Worm (Caenorhabditis elegans): ENCODE results near the gene ZK1240.11.
"Not testable (repeated sequence)": the region's sequence is repeated elsewhere in the genome, so short reads cannot be mapped to it uniquely, and the experiment has no call there.

The ZK1240.11 gene

DNA sequence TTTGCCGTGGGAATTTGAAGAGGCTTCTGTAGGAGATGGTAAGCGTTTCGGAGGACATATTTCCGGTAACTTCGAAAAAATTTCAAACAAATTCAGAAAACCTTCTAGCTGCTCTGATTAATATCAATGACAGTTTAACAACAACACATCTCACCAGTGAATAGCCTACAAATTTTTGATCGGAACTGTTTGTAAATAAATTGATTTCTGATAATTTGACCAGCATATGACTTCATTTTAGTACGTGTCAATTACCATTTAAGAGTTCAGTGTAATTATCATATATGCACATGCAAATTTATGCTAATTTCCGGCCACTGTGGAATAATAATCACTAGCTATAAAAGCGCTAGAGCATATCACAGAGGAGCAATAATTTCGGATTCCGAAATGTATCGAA lies at the start of gene ZK1240.11:
Gene ZK1240.11 (plus strand): TSS at position 301 of the 400 bp plus-strand sequence.
- TF ChIP-seq him-1 (tag; optimal IDR thresholded peaks at IDR 0.05) (no peak), dao-5 (tag; optimal IDR thresholded peaks at IDR 0.05) (no peak), W03F9.2 (tag; optimal IDR thresholded peaks at IDR 0.05) (no peak)

DNA sequence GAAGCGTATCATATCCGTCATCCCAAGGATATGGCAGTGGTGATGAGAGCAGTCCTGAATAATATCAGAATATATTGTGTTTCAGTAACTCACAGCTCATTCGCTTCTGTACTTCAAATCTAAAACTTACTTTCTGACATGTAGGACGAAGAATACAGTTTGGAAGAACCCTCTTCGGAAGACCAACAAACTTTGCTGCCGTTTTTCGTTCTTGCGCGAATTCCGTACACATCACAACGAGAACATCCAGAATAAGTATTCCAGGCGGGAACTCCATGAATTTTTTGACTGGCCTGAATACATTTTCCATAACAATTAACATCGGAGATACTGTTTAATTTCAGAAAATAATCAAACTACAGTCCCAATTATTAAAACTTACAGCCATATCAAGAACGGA lies 47.6 kb upstream of the ZK1240.11 start, which contains the start of gene K09F6.15:
Gene K09F6.15 (minus strand): TSS at position 101 of the 400 bp plus-strand sequence.
- TF ChIP-seq him-1 (tag; optimal IDR thresholded peaks at IDR 0.05) (no peak), W03F9.2 (tag; optimal IDR thresholded peaks at IDR 0.05) (no peak), dao-5 (tag; optimal IDR thresholded peaks at IDR 0.05) (no peak)

DNA sequence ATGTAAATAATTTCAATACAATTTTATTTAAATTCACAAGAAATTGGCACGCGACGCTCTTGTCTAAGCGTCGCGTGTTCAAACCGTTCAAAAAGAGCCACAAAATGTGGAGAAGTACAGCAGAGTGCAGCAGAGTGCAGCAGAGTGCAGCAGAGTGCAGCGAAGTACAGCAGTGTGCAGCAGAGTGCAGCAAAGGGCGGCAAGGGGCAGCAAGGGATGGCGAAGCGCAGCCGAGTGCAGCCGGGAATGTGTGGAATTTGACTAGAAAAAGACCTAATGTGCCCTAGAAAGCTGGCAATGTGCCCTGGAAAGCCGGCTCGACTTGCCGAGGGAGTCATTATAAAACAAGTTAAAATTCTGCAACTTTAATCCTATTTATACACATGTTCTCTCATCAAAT lies 45.8 kb upstream of the ZK1240.11 start, which contains the start of gene K09F6.6:
Gene K09F6.6 (minus strand): TSS at position 43 of the 400 bp plus-strand sequence.
- TF ChIP-seq W03F9.2 (tag; optimal IDR thresholded peaks at IDR 0.05) (no peak), him-1 (tag; optimal IDR thresholded peaks at IDR 0.05) (no peak), dao-5 (tag; optimal IDR thresholded peaks at IDR 0.05) (no peak)

DNA sequence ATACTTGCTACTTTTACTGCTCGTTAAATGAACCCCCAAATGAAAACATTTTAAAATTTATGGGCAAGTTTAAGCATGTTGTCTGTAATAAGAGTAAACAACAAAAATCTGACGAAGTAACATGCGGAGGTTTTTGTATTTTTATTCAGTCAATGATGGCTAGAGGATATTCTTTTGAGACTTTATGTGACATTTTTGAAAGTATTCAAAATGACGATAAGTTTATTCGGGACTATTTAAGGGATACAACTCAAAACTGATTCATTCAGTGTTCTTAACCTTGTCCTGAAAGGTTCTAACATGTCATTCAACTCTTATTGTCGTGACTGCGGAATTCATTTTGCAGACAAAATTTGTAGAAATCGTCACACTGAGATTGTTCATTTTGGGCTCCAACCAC lies 45.2 kb upstream of the ZK1240.11 start, which contains the start of gene K09F6.11:
Gene K09F6.11 (plus strand): TSS at position 301 of the 400 bp plus-strand sequence.
- no peak for TF ChIP-seq him-1 (tag; optimal IDR thresholded peaks at IDR 0.05)
- TF ChIP-seq W03F9.2 (tag; optimal IDR thresholded peaks at IDR 0.05): no peak
- TF ChIP-seq dao-5 (tag; optimal IDR thresholded peaks at IDR 0.05): no peak

DNA sequence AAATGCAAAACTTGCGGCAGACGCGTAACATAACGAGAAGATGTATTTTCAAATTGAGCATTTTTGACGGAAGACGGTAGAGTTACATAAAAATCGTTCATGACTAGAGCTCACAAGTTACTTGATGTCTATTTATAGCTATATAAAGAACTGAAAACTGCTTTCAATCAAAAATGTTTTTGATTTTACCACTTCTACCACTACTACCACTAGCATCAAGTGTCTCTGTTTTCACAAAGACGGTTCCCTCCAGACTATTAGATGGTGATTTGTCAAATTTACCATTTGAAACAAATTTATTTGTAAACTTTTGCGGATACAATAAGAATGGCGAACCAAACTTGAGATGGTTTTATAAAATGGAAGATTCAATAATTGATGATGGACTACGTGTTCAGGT lies 42.5 kb upstream of the ZK1240.11 start, which contains the start of gene K09F6.9:
Gene K09F6.9 (minus strand): TSS at position 101 of the 400 bp plus-strand sequence.
- TF ChIP-seq W03F9.2, him-1, dao-5 (tag; optimal IDR thresholded peaks at IDR 0.05): not testable (repeated sequence)

DNA sequence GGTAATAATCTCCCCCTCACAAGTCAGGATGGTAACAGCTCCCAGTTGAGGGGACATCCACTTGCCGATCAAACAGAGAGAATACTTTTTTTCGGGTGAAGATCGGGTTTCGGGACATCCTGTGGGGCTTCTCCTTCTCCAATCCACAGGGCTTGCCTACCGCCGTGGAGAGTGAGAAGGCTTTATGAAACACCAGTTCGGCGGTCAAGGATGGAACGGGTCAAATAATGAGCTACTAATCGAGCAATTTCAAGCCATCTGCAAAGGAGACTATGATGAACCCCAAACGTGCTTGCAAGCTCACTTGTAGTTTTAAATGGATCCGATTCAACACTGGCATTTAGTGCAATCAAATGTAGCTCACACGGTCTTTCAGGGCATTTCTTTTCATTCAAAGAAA lies 40.4 kb upstream of the ZK1240.11 start:
- TF ChIP-seq him-1 (tag; optimal IDR thresholded peaks at IDR 0.05): no peak
- TF ChIP-seq W03F9.2 (tag; optimal IDR thresholded peaks at IDR 0.05): no peak
- no peak for TF ChIP-seq dao-5 (tag; optimal IDR thresholded peaks at IDR 0.05)

DNA sequence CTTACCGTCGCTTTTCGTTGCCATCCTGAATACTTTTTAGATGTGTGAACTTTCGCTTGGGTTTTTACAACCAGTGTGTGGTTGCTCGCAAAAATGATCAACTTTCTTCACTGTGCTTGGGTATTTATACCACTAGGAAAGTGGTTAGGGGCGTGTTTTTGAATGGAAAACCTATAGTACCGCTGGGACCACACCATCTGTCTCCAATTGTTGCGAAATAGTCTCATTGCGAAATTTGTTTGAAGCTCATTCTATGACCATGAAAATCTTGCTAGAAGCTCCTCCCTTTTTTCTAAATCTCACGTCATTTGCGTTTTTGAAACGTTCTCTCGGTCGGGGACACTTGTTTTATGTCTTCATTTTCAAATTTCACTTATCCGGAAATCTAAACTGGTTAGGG lies 36.3 kb upstream of the ZK1240.11 start, which contains the start of the genes K09F6.10 and K09F6.13:
Gene K09F6.10 (minus strand): TSS at position 86 of the 400 bp plus-strand sequence.
Gene K09F6.13 (plus strand): TSS at position 317 of the 400 bp plus-strand sequence.
- no peak for TF ChIP-seq W03F9.2 (tag; optimal IDR thresholded peaks at IDR 0.05)
- TF ChIP-seq him-1 (tag; optimal IDR thresholded peaks at IDR 0.05): no peak
- TF ChIP-seq dao-5 (tag; optimal IDR thresholded peaks at IDR 0.05): no peak

DNA sequence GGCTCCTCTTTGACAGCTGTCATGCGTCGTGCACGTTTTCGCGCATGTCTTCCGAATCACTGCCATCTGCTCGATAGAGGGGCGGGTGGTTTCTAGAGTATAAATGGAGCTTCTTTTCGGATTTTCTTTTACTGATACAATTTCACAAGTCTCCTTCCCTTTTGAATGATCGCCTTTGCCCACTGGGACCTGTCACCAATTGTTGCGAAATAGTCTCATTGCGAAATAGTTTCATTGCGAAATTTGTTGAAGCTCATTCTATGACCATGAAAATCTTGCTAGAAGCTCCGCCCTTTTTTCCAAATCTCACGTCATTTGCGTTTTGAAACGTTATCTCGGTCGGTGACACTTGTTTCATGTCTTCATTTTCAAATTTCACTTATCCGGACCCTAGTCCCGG lies 35.6 kb upstream of the ZK1240.11 start:
- TF ChIP-seq him-1 (tag; optimal IDR thresholded peaks at IDR 0.05): no peak
- TF ChIP-seq W03F9.2 (tag; optimal IDR thresholded peaks at IDR 0.05): no peak
- no peak for TF ChIP-seq dao-5 (tag; optimal IDR thresholded peaks at IDR 0.05)

DNA sequence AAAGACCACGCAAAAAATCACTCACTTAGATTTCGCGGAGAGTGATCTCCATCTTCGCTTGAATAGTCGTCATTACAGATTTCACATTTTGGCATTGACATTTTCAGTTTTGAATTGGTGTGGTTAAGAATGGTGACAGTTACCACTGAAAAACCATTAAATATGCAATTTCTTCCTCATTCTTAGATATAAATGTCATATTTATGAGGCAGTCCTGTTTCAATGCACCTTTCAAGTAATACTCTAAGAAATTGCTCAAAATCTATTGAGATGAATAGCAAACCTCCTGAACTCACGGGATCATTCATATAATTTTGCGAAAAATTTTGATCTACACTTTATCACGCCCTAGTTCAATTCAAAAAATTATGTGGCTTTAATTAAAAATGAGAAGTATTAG lies 33.0 kb upstream of the ZK1240.11 start, which contains the start of gene K09F6.7:
Gene K09F6.7 (minus strand): TSS at position 101 of the 400 bp plus-strand sequence.
- no peak for TF ChIP-seq dao-5 (tag; optimal IDR thresholded peaks at IDR 0.05)
- TF ChIP-seq him-1 (tag; optimal IDR thresholded peaks at IDR 0.05): no peak
- TF ChIP-seq W03F9.2 (tag; optimal IDR thresholded peaks at IDR 0.05): no peak

DNA sequence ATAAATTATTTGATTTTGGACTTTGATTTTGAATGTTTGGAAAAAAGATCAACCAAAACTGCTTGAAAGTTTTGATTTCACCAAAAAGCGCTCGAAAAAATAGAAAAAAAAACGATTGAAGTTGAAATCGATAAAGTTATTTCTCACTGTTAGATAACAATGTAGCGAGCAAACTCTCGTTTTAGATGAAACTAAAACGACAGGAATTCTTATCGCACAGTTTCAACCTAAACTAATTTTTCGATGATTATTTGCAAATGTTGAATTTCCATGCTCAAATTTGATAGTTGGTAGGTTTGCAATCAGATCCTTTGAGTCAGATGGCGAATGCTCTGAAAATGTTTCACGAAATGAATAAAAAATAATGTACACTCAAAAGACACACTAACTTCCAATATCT lies 32.5 kb upstream of the ZK1240.11 start:
- no peak for TF ChIP-seq him-1 (tag; optimal IDR thresholded peaks at IDR 0.05)
- no peak for TF ChIP-seq dao-5 (tag; optimal IDR thresholded peaks at IDR 0.05)
- no peak for TF ChIP-seq W03F9.2 (tag; optimal IDR thresholded peaks at IDR 0.05)

DNA sequence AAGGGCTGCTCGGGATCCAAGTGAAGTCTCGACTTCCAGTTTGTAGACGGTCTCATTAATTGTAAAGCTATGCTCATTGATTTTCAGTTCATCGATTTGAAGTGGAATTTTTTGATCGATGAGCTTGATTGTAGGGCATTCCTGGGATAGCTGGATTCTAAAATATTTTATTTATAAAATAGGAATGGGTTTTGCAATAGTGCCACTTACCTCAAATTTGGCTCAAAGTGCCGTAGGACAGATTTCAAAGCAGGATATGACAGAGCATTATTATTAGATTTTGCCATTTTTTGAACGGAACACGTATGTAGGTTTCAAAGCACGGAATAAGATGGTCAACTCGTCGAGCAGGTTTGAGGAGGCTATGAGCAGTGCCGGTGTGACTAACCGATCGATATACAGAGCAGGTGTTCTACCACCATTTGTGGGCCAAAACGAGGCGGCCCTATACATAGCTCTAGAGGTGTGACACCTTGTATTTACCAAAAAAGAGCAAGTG lies 29.2 kb upstream of the ZK1240.11 start, which contains the start of gene fbxc-25:
Gene fbxc-25 (minus strand): TSS at position 449 of the 499 bp plus-strand sequence.
- no peak for TF ChIP-seq him-1 (tag; optimal IDR thresholded peaks at IDR 0.05)
- no peak for TF ChIP-seq dao-5 (tag; optimal IDR thresholded peaks at IDR 0.05)
- TF ChIP-seq W03F9.2 (tag; optimal IDR thresholded peaks at IDR 0.05): no peak

DNA sequence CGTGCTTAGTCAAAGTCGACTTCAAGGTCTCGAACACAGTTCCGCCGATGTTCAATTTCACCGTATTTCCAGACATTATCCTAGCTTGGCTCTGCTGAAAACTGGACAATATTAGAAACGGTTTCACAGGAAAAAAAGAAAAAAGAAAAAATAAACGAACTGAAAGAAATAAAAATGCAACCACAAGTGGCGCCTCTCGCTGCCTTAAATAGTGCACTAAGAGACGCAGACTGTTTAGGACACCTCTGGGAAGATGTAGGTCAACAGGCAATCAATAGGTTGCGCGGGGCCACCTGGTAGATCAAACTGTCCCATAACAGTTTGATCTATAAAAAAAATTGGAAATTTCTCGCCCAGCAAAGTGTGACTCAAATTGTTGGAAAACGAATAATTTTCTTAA lies 26.3 kb upstream of the ZK1240.11 start, which contains the start of gene B0281.4:
Gene B0281.4 (minus strand): TSS at position 101 of the 400 bp plus-strand sequence.
- TF ChIP-seq dao-5 (tag; optimal IDR thresholded peaks at IDR 0.05) (no peak), him-1 (tag; optimal IDR thresholded peaks at IDR 0.05) (no peak), W03F9.2 (tag; optimal IDR thresholded peaks at IDR 0.05) (no peak)

DNA sequence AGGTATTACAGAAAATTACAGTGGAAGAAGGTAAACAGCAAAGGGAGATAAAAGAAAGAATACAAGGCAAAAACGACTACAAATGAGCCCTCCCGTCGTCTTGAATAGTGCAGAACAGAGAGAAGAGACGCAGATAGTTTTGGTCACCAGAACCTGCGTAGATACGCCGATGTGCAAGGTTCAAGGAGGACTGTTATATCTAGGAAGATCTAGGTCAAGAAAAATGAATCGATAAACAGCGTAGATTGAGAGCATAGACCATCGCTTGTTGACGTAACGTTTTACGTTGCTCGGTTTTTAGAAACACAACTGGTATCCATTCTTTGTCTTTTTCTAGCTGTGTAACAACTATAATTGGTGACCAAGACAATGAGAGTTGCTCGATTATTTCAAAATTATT lies 24.2 kb upstream of the ZK1240.11 start, which contains the start of gene B0281.5:
Gene B0281.5 (minus strand): TSS at position 101 of the 400 bp plus-strand sequence.
- no peak for TF ChIP-seq dao-5 (tag; optimal IDR thresholded peaks at IDR 0.05)
- TF ChIP-seq W03F9.2 (tag; optimal IDR thresholded peaks at IDR 0.05): no peak

DNA sequence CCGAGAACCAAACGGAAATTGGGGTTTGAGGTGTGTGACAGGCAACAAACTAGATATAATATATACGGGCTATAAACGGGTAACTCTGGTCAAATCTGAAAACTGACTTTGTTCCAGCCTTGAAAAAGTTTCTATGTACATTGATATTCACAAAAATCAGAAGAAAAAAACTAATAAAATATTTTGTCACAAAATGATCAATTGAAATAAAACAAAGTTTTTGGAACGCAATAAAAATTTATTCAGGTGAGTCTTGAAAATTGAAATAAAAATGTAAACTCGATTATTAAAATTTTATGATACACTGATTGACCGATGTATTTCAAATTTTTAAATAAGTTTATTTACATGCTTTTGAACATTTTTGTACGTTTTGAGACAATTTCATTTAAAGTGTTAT lies 22.7 kb upstream of the ZK1240.11 start, which contains the start of gene B0281.6:
Gene B0281.6 (minus strand): TSS at position 101 of the 400 bp plus-strand sequence.
- TF ChIP-seq him-1 (tag; optimal IDR thresholded peaks at IDR 0.05): no peak
- no peak for TF ChIP-seq W03F9.2 (tag; optimal IDR thresholded peaks at IDR 0.05)
- TF ChIP-seq dao-5 (tag; optimal IDR thresholded peaks at IDR 0.05): no peak

Data from whole organism, L4/young adult.